Worm (Caenorhabditis elegans) whole organism, young adult: ENCODE measurements around the gene Y47A7.2.

Experiments
- B0035.1 ChIP-seq: sonication (generic microtip); optimal IDR thresholded peaks from 2 replicates; lab custom pipeline; 2016; ENCODE audit warnings: missing genetic modification characterization, mild to moderate bottlenecking, missing compliant biosample characterization, missing genotype, missing genetic modification reagents
- F22D6.2 ChIP-seq: sonication (generic microtip); optimal IDR thresholded peaks from 2 replicates; lab custom pipeline; 2016; ENCODE audit warnings: mild to moderate bottlenecking, missing genetic modification characterization, missing compliant biosample characterization
- F39B2.1 ChIP-seq: fragments of 200-800 bp; sonication (Bioruptor generic); IDR thresholded peaks from 2 replicates; pipeline ENCODE4 v1.3.6; 2022; ENCODE audit warnings: missing genetic modification reagents, missing genetic modification characterization, missing compliant biosample characterization
- F57C9.4 ChIP-seq: sonication (generic microtip); optimal IDR thresholded peaks from 2 replicates; lab custom pipeline; 2017; ENCODE audit warnings: mild to moderate bottlenecking, missing genetic modification characterization, missing compliant biosample characterization
- K11D2.4 ChIP-seq: fragments of 200-800 bp; sonication (Bioruptor generic); IDR thresholded peaks from 2 replicates; pipeline ENCODE4 v1.3.6; 2022; ENCODE audit warnings: missing genetic modification reagents, missing genetic modification characterization, missing compliant biosample characterization
- Y53G8AR.9 ChIP-seq: fragments of 200-800 bp; sonication (Bioruptor generic); conservative IDR thresholded peaks from 2 replicates; pipeline ENCODE4 v1.3.6; 2022; ENCODE audit warnings: missing genetic modification reagents, missing genetic modification characterization, missing compliant biosample characterization
- ama-1 ChIP-seq, 3 experiments: fragments of 150-350 bp in 1 of 3; sonication (generic microtip) in 2 of 3; optimal IDR thresholded peaks; 2 replicates each; lab custom pipeline; 2014 to 2018; ENCODE audit warnings: missing biosample characterization in 2 of 3, missing genetic modification characterization in 2 of 3, missing genetic modification reagents in 2 of 3
- attf-5 ChIP-seq: fragments of 200-800 bp; sonication (Bioruptor generic); optimal IDR thresholded peaks from 2 replicates; lab custom pipeline; 2018; ENCODE audit warnings: mild to moderate bottlenecking, missing genetic modification characterization, missing compliant biosample characterization
- bed-1 ChIP-seq: fragments of 200-800 bp; sonication (Bioruptor generic); IDR thresholded peaks from 2 replicates; pipeline ENCODE4 v1.3.6; 2022; ENCODE audit warnings: missing genetic modification reagents, missing genetic modification characterization, missing compliant biosample characterization
- cebp-1 ChIP-seq, 2 experiments: fragments of 200-800 bp in 1 of 2; sonication (Bioruptor generic) in 1 of 2; sonication (generic microtip) in 1 of 2; IDR thresholded peaks in 1 of 2; optimal IDR thresholded peaks in 1 of 2; 2 replicates each; pipeline versions ENCODE4 v1.3.6 to Lab custom; 2017 to 2022; ENCODE audit warnings: missing compliant biosample characterization in 2 of 2, missing genetic modification characterization in 2 of 2, mild to moderate bottlenecking in 1 of 2, missing genetic modification reagents in 1 of 2, moderate library complexity in 1 of 2
- ceh-58 ChIP-seq: fragments of 200-800 bp; sonication (Bioruptor generic); IDR thresholded peaks from 2 replicates; pipeline ENCODE4 v1.3.6; 2022; ENCODE audit warnings: missing genetic modification characterization, missing compliant biosample characterization
- die-1 ChIP-seq: sonication (generic microtip); optimal IDR thresholded peaks from 2 replicates; lab custom pipeline; 2016; ENCODE audit warnings: missing genotype, mild to moderate bottlenecking, missing genetic modification characterization, missing compliant biosample characterization
- dpff-1 ChIP-seq: sonication (generic microtip); optimal IDR thresholded peaks from 2 replicates; lab custom pipeline; 2017; ENCODE audit warnings: mild to moderate bottlenecking, missing genetic modification characterization, missing compliant biosample characterization
- efl-1 ChIP-seq: fragments of 150-350 bp; optimal IDR thresholded peaks from 2 replicates; lab custom pipeline; 2014; ENCODE audit warnings: missing biosample characterization, missing genetic modification reagents, missing genetic modification characterization
- ekl-4 ChIP-seq: fragments of 200-800 bp; sonication (Bioruptor generic); IDR thresholded peaks from 2 replicates; pipeline ENCODE4 v1.3.6; 2022; ENCODE audit warnings: missing genetic modification reagents, missing genetic modification characterization, missing compliant biosample characterization
- ets-4 ChIP-seq: fragments of 200-800 bp; sonication (Bioruptor generic); optimal IDR thresholded peaks from 2 replicates; lab custom pipeline; 2018; ENCODE audit warnings: mild to moderate bottlenecking, missing genetic modification characterization, missing compliant biosample characterization
- gei-17 ChIP-seq: fragments of 200-800 bp; sonication (Bioruptor generic); optimal IDR thresholded peaks from 2 replicates; lab custom pipeline; 2018; ENCODE audit warnings: mild to moderate bottlenecking, missing genetic modification characterization, missing compliant biosample characterization
- hmg-1.2 ChIP-seq: fragments of 200-800 bp; sonication (Bioruptor generic); IDR thresholded peaks from 2 replicates; pipeline ENCODE4 v1.3.6; 2022; ENCODE audit warnings: missing genetic modification reagents, missing genetic modification characterization, missing compliant biosample characterization
- lag-1 ChIP-seq: fragments of 200-800 bp; sonication (Bioruptor generic); IDR thresholded peaks from 2 replicates; pipeline ENCODE4 v1.3.6; 2022; ENCODE audit warnings: missing genetic modification reagents, missing genetic modification characterization, missing compliant biosample characterization
- let-607 ChIP-seq, 2 experiments: fragments of 200-800 bp in 1 of 2; sonication (Bioruptor generic) in 1 of 2; sonication (generic microtip) in 1 of 2; optimal IDR thresholded peaks; 2 replicates each; lab custom pipeline; 2016 to 2018; ENCODE audit warnings: mild to moderate bottlenecking in 2 of 2, missing compliant biosample characterization in 2 of 2, missing genetic modification characterization in 2 of 2, moderate library complexity in 2 of 2, missing genotype in 1 of 2
- lin-26 ChIP-seq: fragments of 200-800 bp; sonication (Bioruptor generic); IDR thresholded peaks from 2 replicates; pipeline ENCODE4 v1.3.6; 2022; ENCODE audit warnings: missing genetic modification reagents, missing genetic modification characterization, missing compliant biosample characterization
- lsl-1 ChIP-seq: fragments of 200-800 bp; sonication (Bioruptor generic); optimal IDR thresholded peaks from 2 replicates; lab custom pipeline; 2018; ENCODE audit warnings: mild to moderate bottlenecking, missing genetic modification characterization, moderate library complexity, missing compliant biosample characterization
- madf-3 ChIP-seq: fragments of 200-800 bp; sonication (Bioruptor generic); IDR thresholded peaks from 2 replicates; pipeline ENCODE4 v1.3.6; 2022; ENCODE audit warnings: missing genetic modification reagents, missing genetic modification characterization, missing compliant biosample characterization
- mcd-1 ChIP-seq: fragments of 200-800 bp; sonication (Bioruptor generic); IDR thresholded peaks from 2 replicates; pipeline ENCODE4 v1.3.6; 2022; ENCODE audit warnings: missing genetic modification reagents, missing genetic modification characterization, missing compliant biosample characterization
- mel-28 ChIP-seq: sonication (generic microtip); optimal IDR thresholded peaks from 2 replicates; lab custom pipeline; 2016; ENCODE audit warnings: borderline replicate concordance, mild to moderate bottlenecking, missing genetic modification characterization, missing compliant biosample characterization
- mxl-1 ChIP-seq: sonication (generic microtip); optimal IDR thresholded peaks from 2 replicates; lab custom pipeline; 2016; ENCODE audit warnings: missing genetic modification characterization, missing compliant biosample characterization
- nfya-1 ChIP-seq: sonication (generic microtip); optimal IDR thresholded peaks from 2 replicates; lab custom pipeline; 2017; ENCODE audit warnings: antibody characterized with exemption, missing compliant biosample characterization, missing genetic modification characterization, borderline replicate concordance; ENCODE audit not compliant: insufficient read depth
- nfya-2 ChIP-seq: fragments of 200-800 bp; sonication (Bioruptor generic); IDR thresholded peaks from 2 replicates; pipeline ENCODE4 v1.3.6; 2022; ENCODE audit warnings: missing genetic modification reagents, missing genetic modification characterization, missing compliant biosample characterization
- nhr-120 ChIP-seq: fragments of 200-800 bp; sonication (Bioruptor generic); IDR thresholded peaks from 2 replicates; pipeline ENCODE4 v1.3.6; 2022; ENCODE audit warnings: missing genetic modification characterization, missing compliant biosample characterization
- nhr-27 ChIP-seq: fragments of 200-800 bp; sonication (Bioruptor generic); optimal IDR thresholded peaks from 2 replicates; lab custom pipeline; 2018; ENCODE audit warnings: mild to moderate bottlenecking, missing genetic modification characterization, moderate library complexity, missing compliant biosample characterization
- pbrm-1 ChIP-seq: fragments of 200-800 bp; sonication (Bioruptor generic); IDR thresholded peaks from 2 replicates; pipeline ENCODE4 v1.3.6; 2022; ENCODE audit warnings: missing genetic modification reagents, missing genetic modification characterization, missing compliant biosample characterization
- sea-2 ChIP-seq: fragments of 200-800 bp; sonication (Bioruptor generic); IDR thresholded peaks from 2 replicates; pipeline ENCODE4 v1.3.6; 2022; ENCODE audit warnings: missing genetic modification characterization, missing compliant biosample characterization
- sptf-2 ChIP-seq: fragments of 200-800 bp; sonication (Bioruptor generic); optimal IDR thresholded peaks from 2 replicates; lab custom pipeline; 2018; ENCODE audit warnings: mild to moderate bottlenecking, missing genetic modification characterization, missing compliant biosample characterization
- tbp1 ChIP-seq: fragments of 200-800 bp; sonication (Bioruptor generic); optimal IDR thresholded peaks from 2 replicates; lab custom pipeline; 2018; ENCODE audit warnings: mild to moderate bottlenecking, missing genetic modification characterization, missing compliant biosample characterization
- tbx-9 ChIP-seq: sonication (generic microtip); optimal IDR thresholded peaks from 2 replicates; lab custom pipeline; 2016; ENCODE audit warnings: borderline replicate concordance, missing genetic modification characterization, inconsistent platforms, missing compliant biosample characterization
- unc-130 ChIP-seq: sonication (generic microtip); optimal IDR thresholded peaks from 2 replicates; lab custom pipeline; 2016; ENCODE audit warnings: missing genetic modification reagents, missing genetic modification characterization, missing compliant biosample characterization
- xnd-1 ChIP-seq: sonication (generic microtip); optimal IDR thresholded peaks from 2 replicates; lab custom pipeline; 2016; ENCODE audit warnings: missing genotype, missing genetic modification reagents, missing genetic modification characterization, missing compliant biosample characterization
- ztf-18 ChIP-seq: sonication (generic microtip); optimal IDR thresholded peaks from 2 replicates; lab custom pipeline; 2016; ENCODE audit warnings: missing genotype, mild to moderate bottlenecking, missing genetic modification characterization, missing compliant biosample characterization
- ztf-22 ChIP-seq: fragments of 200-800 bp; sonication (Bioruptor generic); optimal IDR thresholded peaks from 2 replicates; lab custom pipeline; 2018; ENCODE audit warnings: mild to moderate bottlenecking, missing genetic modification characterization, moderate library complexity, missing compliant biosample characterization
- ztf-28 ChIP-seq: fragments of 200-800 bp; sonication (Bioruptor generic); IDR thresholded peaks from 2 replicates; pipeline ENCODE4 v1.3.6; 2022; ENCODE audit warnings: missing genetic modification reagents, missing genetic modification characterization, missing compliant biosample characterization

Y47A7.2 gene

DNA sequence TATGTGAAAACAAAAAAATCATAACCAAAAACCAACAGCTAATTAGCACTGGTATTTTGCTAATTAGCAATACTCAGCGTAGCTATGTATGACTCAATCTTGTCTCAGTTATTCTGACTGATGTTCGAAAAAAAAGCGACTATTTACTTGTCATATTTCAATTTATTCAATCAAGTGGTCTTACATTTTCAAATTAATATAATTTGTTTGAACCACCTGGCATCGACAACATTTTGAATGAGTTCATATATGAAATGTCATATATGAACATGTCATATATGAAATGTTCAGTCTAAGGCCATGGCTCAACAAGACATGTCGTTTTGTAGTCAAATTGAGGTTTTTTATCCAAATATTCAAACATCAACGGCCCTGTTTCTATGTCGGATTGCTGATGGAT, 32.7 kb downstream of the Y47A7.2 start, which contains the start of gene srw-140:
srw-140 (plus strand) TSS at position 301 of the 400 bp plus-strand sequence.
- no peak for TF ChIP-seq mel-28 (tag; lab: Kevin White, UChicago)
- TF ChIP-seq efl-1 (GFP tag; lab: Kevin White, UChicago), result no peak
- no peak for TF ChIP-seq pbrm-1 (GFP tag; lab: Robert Waterston, UW)
- no peak for TF ChIP-seq nfya-1 (tag; lab: Kevin White, UChicago)
- no peak for TF ChIP-seq lag-1
- TF ChIP-seq ceh-58 (GFP tag; lab: Robert Waterston, UW), result no peak
- no peak for TF ChIP-seq ztf-28 (GFP tag; lab: Robert Waterston, UW)
- no peak for TF ChIP-seq ets-4 (GFP tag; lab: Kevin White, UChicago)
- no peak for TF ChIP-seq ztf-18 (tag; lab: Kevin White, UChicago)
- no peak for TF ChIP-seq mcd-1 (GFP tag; lab: Robert Waterston, UW)
- TF ChIP-seq madf-3 (GFP tag; lab: Robert Waterston, UW), result no peak
- TF ChIP-seq sea-2 (GFP tag; lab: Robert Waterston, UW), result no peak
- TF ChIP-seq F57C9.4 (tag; lab: Kevin White, UChicago), result no peak
- no peak for TF ChIP-seq Y53G8AR.9 (GFP tag; lab: Robert Waterston, UW)
- no peak for TF ChIP-seq hmg-1.2
- TF ChIP-seq ama-1 (optimal IDR thresholded peaks at IDR 0.05; lab: Kevin White, UChicago), result no peak
- no peak for TF ChIP-seq ama-1 (GFP tag; optimal IDR thresholded peaks at IDR 0.05; lab: Kevin White, UChicago)
- TF ChIP-seq ekl-4 (GFP tag; lab: Robert Waterston, UW), result no peak

DNA sequence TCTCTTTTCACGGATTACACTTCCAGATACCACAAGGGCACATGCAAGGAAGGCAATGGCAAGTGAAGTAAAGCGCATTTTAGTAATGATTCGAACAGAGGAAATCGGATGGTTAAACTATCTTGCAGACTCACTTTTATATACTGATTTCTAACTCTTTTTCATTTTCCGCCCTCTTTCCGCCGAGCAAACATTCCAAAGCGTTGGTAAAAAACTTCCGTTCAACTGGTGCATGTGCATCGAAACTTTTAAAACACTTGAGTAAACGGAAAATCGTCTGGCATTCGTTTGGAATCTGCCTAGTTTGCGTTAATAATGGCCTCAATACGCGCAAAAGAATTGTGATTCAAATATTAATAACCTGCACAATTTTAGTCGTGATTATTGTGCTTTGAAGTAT, 33.5 kb downstream of the Y47A7.2 start, which contains the start of gene abu-7:
abu-7 (minus strand) TSS at position 101 of the 400 bp plus-strand sequence.
- no peak for TF ChIP-seq lin-26 (GFP tag; lab: Robert Waterston, UW)
- no peak for TF ChIP-seq K11D2.4 (GFP tag; lab: Robert Waterston, UW)
- no peak for TF ChIP-seq ekl-4 (GFP tag; lab: Robert Waterston, UW)
- no peak for TF ChIP-seq efl-1 (GFP tag; lab: Kevin White, UChicago)
- no peak for TF ChIP-seq xnd-1 (tag; lab: Kevin White, UChicago)
- no peak for TF ChIP-seq die-1 (tag; lab: Kevin White, UChicago)
- TF ChIP-seq unc-130, result no peak
- TF ChIP-seq ztf-22, result no peak
- no peak for TF ChIP-seq sptf-2 (GFP tag; lab: Kevin White, UChicago)
- no peak for TF ChIP-seq F39B2.1 (GFP tag; lab: Robert Waterston, UW)
- TF ChIP-seq tbp1 (GFP tag; lab: Kevin White, UChicago), result no peak
- TF ChIP-seq cebp-1 (GFP tag; IDR thresholded peaks at IDR 0.05; lab: Robert Waterston, UW), result no peak
- no peak for TF ChIP-seq cebp-1 (tag; optimal IDR thresholded peaks at IDR 0.05; lab: Kevin White, UChicago)
- no peak for TF ChIP-seq B0035.1
- no peak for TF ChIP-seq nhr-120 (GFP tag; lab: Robert Waterston, UW)
- TF ChIP-seq mxl-1, result no peak
- no peak for TF ChIP-seq bed-1

DNA sequence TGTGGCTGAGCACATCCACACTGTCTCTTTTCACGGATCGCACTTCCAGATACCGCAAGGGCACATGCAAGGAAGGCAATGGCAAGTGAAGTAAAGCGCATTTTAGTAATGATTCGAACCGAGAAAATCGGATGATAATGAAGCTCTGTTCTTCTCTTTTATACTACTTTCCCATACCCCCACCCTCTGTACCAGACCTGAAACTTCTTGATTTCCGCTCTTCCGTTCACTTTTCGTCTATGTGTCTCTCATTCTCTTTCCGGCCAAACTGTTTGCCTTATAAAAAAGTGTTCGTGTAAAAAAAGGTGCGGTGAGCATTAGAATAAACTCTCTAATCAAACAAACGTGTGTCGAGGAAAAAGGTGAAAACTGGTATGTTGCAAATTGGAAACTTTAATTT, 36.3 kb downstream of the Y47A7.2 start, which contains the start of gene abu-6:
abu-6 (minus strand) TSS at position 101 of the 400 bp plus-strand sequence.
- TF ChIP-seq gei-17, result no peak
- TF ChIP-seq tbx-9 (tag; lab: Kevin White, UChicago), result no peak
- no peak for TF ChIP-seq lsl-1
- no peak for TF ChIP-seq nhr-120 (GFP tag; lab: Robert Waterston, UW)
- TF ChIP-seq hmg-1.2, result no peak
- TF ChIP-seq attf-5 (GFP tag; lab: Kevin White, UChicago), result no peak
- no peak for TF ChIP-seq nfya-2 (GFP tag; lab: Robert Waterston, UW)
- TF ChIP-seq let-607 (tag; optimal IDR thresholded peaks at IDR 0.05; lab: Kevin White, UChicago), result no peak
- no peak for TF ChIP-seq F22D6.2 (tag; lab: Kevin White, UChicago)
- no peak for TF ChIP-seq nhr-27 (tag; lab: Kevin White, UChicago)
- no peak for TF ChIP-seq dpff-1 (tag; lab: Kevin White, UChicago)
- TF ChIP-seq madf-3 (GFP tag; lab: Robert Waterston, UW), result no peak
